Worm (Caenorhabditis elegans) whole organism, L2 larva: ENCODE results near the gene R05G9.1.

Source experiments
- C34F6.9 ChIP-seq: fragments of 150-350 bp; optimal IDR thresholded peaks from 2 replicates; lab custom pipeline; 2014; ENCODE audit warnings: missing biosample characterization, missing genetic modification characterization
- F13H6.1 ChIP-seq: sonication (generic microtip); optimal IDR thresholded peaks from 2 replicates; lab custom pipeline; 2016; ENCODE audit warnings: missing genetic modification characterization, missing compliant biosample characterization
- Y55F3AM.14 ChIP-seq: fragments of 200-800 bp; sonication (Bioruptor generic); optimal IDR thresholded peaks from 2 replicates; lab custom pipeline; 2018; ENCODE audit warnings: mild to moderate bottlenecking, missing genetic modification characterization, missing compliant biosample characterization
- ZK546.5 ChIP-seq: sonication (generic microtip); optimal IDR thresholded peaks from 2 replicates; lab custom pipeline; 2017; ENCODE audit warnings: missing biosample characterization, missing genetic modification characterization
- alr-1 ChIP-seq: fragments of 150-350 bp; optimal IDR thresholded peaks from 2 replicates; lab custom pipeline; 2014; ENCODE audit warnings: missing biosample characterization, missing genetic modification characterization
- aly-2 ChIP-seq: fragments of 150-350 bp; optimal IDR thresholded peaks from 2 replicates; lab custom pipeline; 2014; ENCODE audit warnings: missing biosample characterization, missing genetic modification characterization
- ama-1 ChIP-seq: fragments of 150-350 bp; optimal IDR thresholded peaks from 2 replicates; lab custom pipeline; 2018; ENCODE audit warnings: inconsistent platforms
- ceh-16 ChIP-seq: fragments of 150-350 bp; optimal IDR thresholded peaks from 2 replicates; lab custom pipeline; 2014; ENCODE audit warnings: missing biosample characterization, missing genetic modification characterization
- crh-2 ChIP-seq: sonication (generic microtip); optimal IDR thresholded peaks from 2 replicates; lab custom pipeline; 2017; ENCODE audit warnings: missing biosample characterization, missing genetic modification characterization
- dmd-4 ChIP-seq: sonication (generic microtip); optimal IDR thresholded peaks from 2 replicates; lab custom pipeline; 2017; ENCODE audit warnings: missing biosample characterization, missing genetic modification characterization
- egl-27 ChIP-seq: sonication (generic microtip); optimal IDR thresholded peaks from 3 replicates; lab custom pipeline; 2017; ENCODE audit warnings: missing biosample characterization, missing genetic modification reagents, missing genetic modification characterization
- elt-1 ChIP-seq: fragments of 150-350 bp; optimal IDR thresholded peaks from 2 replicates; lab custom pipeline; 2014; ENCODE audit warnings: missing biosample characterization, missing genetic modification characterization
- elt-3 ChIP-seq: sonication (generic microtip); optimal IDR thresholded peaks from 2 replicates; lab custom pipeline; 2017; ENCODE audit warnings: missing biosample characterization, missing genetic modification characterization
- fos-1 ChIP-seq: fragments of 150-350 bp; optimal IDR thresholded peaks from 2 replicates; lab custom pipeline; 2014; ENCODE audit warnings: missing biosample characterization, missing genetic modification characterization
- lin-11 ChIP-seq: fragments of 150-350 bp; sonication (generic microtip); optimal IDR thresholded peaks from 2 replicates; lab custom pipeline; 2014; ENCODE audit warnings: missing biosample characterization, missing genetic modification characterization, inconsistent platforms, mixed read lengths
- lin-13 ChIP-seq: fragments of 150-350 bp; optimal IDR thresholded peaks from 2 replicates; lab custom pipeline; 2014; ENCODE audit warnings: missing biosample characterization, missing genetic modification reagents, missing genetic modification characterization
- lin-39 ChIP-seq: fragments of 150-350 bp; optimal IDR thresholded peaks from 2 replicates; lab custom pipeline; 2014; ENCODE audit warnings: missing biosample characterization, missing genetic modification reagents, missing genetic modification characterization
- lsy-2 ChIP-seq, 2 experiments: fragments of 150-350 bp in 1 of 2; sonication (generic microtip) in 1 of 2; optimal IDR thresholded peaks; 2 replicates each; lab custom pipeline; 2014 to 2017; ENCODE audit warnings: missing biosample characterization in 2 of 2, missing genetic modification characterization in 2 of 2
- mab-5 ChIP-seq: fragments of 150-350 bp; optimal IDR thresholded peaks from 2 replicates; lab custom pipeline; 2014; ENCODE audit warnings: missing biosample characterization, missing genetic modification characterization
- mbf-1 ChIP-seq: sonication (generic microtip); optimal IDR thresholded peaks from 2 replicates; lab custom pipeline; 2017; ENCODE audit warnings: missing biosample characterization, missing genetic modification characterization
- mdl-1 ChIP-seq, 2 experiments: fragments of 150-350 bp in 1 of 2; sonication (generic microtip) in 1 of 2; optimal IDR thresholded peaks; 2 replicates each; lab custom pipeline; 2017; ENCODE audit warnings: missing biosample characterization in 2 of 2, missing genetic modification characterization in 2 of 2
- nhr-10 ChIP-seq: sonication (generic microtip); optimal IDR thresholded peaks from 2 replicates; lab custom pipeline; 2017; ENCODE audit warnings: missing biosample characterization, missing genetic modification characterization
- nhr-11 ChIP-seq: fragments of 150-350 bp; optimal IDR thresholded peaks from 2 replicates; lab custom pipeline; 2014; ENCODE audit warnings: missing biosample characterization, missing genetic modification characterization
- nhr-12 ChIP-seq: fragments of 150-350 bp; optimal IDR thresholded peaks from 2 replicates; lab custom pipeline; 2014; ENCODE audit warnings: missing biosample characterization, missing genetic modification characterization
- nhr-129 ChIP-seq: fragments of 150-350 bp; optimal IDR thresholded peaks from 2 replicates; lab custom pipeline; 2014; ENCODE audit warnings: missing biosample characterization, missing genetic modification characterization
- nhr-21 ChIP-seq: fragments of 150-350 bp; optimal IDR thresholded peaks from 2 replicates; lab custom pipeline; 2014; ENCODE audit warnings: missing biosample characterization, missing genetic modification characterization
- nhr-23 ChIP-seq: fragments of 150-350 bp; optimal IDR thresholded peaks from 2 replicates; lab custom pipeline; 2014; ENCODE audit warnings: missing biosample characterization, missing genetic modification reagents, missing genetic modification characterization
- nhr-237 ChIP-seq: fragments of 150-350 bp; optimal IDR thresholded peaks from 2 replicates; lab custom pipeline; 2014; ENCODE audit warnings: missing biosample characterization, missing genetic modification characterization
- nhr-25 ChIP-seq: fragments of 150-350 bp; sonication (generic microtip); optimal IDR thresholded peaks from 3 replicates; lab custom pipeline; 2014; ENCODE audit warnings: missing biosample characterization, missing genetic modification characterization
- nhr-6 ChIP-seq: fragments of 150-350 bp; optimal IDR thresholded peaks from 2 replicates; lab custom pipeline; 2014; ENCODE audit warnings: missing biosample characterization, missing genetic modification characterization
- skn-1 ChIP-seq: sonication (generic microtip); optimal IDR thresholded peaks from 2 replicates; lab custom pipeline; 2017; ENCODE audit warnings: missing biosample characterization, missing genetic modification characterization
- sma-9 ChIP-seq, 2 experiments: fragments of 150-350 bp in 1 of 2; sonication (generic microtip) in 1 of 2; optimal IDR thresholded peaks; 2 replicates each; lab custom pipeline; 2014 to 2016; ENCODE audit warnings: missing genetic modification characterization in 2 of 2, mild to moderate bottlenecking in 1 of 2, missing biosample characterization in 1 of 2, missing compliant biosample characterization in 1 of 2, missing genetic modification reagents in 1 of 2, moderate library complexity in 1 of 2
- snpc-4 ChIP-seq: fragments of 150-350 bp; optimal IDR thresholded peaks from 2 replicates; lab custom pipeline; 2014; ENCODE audit warnings: missing biosample characterization, missing genetic modification characterization
- unc-39 ChIP-seq: fragments of 150-350 bp; optimal IDR thresholded peaks from 2 replicates; lab custom pipeline; 2014; ENCODE audit warnings: missing biosample characterization, missing genetic modification characterization
- unc-55 ChIP-seq: fragments of 150-350 bp; sonication (generic microtip); optimal IDR thresholded peaks from 3 replicates; lab custom pipeline; 2014; ENCODE audit warnings: missing biosample characterization, missing genetic modification reagents, missing genetic modification characterization
- unc-62 ChIP-seq: fragments of 150-350 bp; optimal IDR thresholded peaks from 2 replicates; lab custom pipeline; 2014; ENCODE audit warnings: missing biosample characterization, missing genetic modification reagents, missing genetic modification characterization
- zag-1 ChIP-seq: fragments of 150-350 bp; optimal IDR thresholded peaks from 2 replicates; lab custom pipeline; 2014; ENCODE audit warnings: missing biosample characterization, missing genetic modification characterization
- ztf-11 ChIP-seq: sonication (generic microtip); optimal IDR thresholded peaks from 2 replicates; lab custom pipeline; 2017; ENCODE audit warnings: missing biosample characterization, missing genetic modification characterization

R05G9.1 gene

DNA sequence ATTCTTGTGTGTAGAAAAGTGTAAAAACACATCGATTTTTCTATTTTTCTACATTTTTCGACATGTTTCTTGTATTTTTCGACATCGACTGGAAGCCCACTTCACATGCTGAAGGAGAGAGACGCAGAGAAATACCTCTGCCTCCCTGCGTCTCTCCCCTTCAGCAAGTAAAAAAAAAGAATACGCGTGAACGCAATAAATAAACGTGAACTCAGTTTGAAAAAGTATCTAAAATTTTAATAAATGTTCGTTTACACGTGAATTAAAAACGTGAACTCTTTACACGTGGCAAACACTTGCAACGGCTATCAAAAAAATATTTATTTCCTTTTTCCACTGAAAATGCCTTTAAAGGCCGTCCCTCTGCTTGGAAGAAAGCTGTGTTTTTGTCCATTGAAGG is at the start of gene R05G9.1:
Gene R05G9.1, plus strand, starts transcription at position 343 of the 400 bp plus-strand sequence.
- TF ChIP-seq elt-1 (tag; lab: Kevin White, UChicago), result no peak
- peak; percentile 35 for TF ChIP-seq C34F6.9

ce11 chrII:6453341-6453806 is 49.6 kb upstream of the R05G9.1 start, which contains the start of gene atg-16.2:
TSS of gene atg-16.2 (minus strand) at chrII:6453391.
- TF ChIP-seq nhr-10 (tag; lab: Kevin White, UChicago) (no peak), mab-5 (tag; lab: Kevin White, UChicago) (peak; percentile 31), nhr-25 (tag; lab: Kevin White, UChicago) (no peak), fos-1 (peak; percentile 8), nhr-23 (no peak), lsy-2 (tag; optimal IDR thresholded peaks at IDR 0.05; lab: Kevin White, UChicago) (peak in 1 of 2 experiments; percentile 76), nhr-6 (tag; lab: Kevin White, UChicago) (no peak), lin-13 (GFP tag; lab: Kevin White, UChicago) (peak; percentile 55), egl-27 (no peak), ceh-16 (tag; lab: Kevin White, UChicago) (no peak), lin-11 (tag; lab: Kevin White, UChicago) (peak; percentile 9), crh-2 (tag; lab: Kevin White, UChicago) (peak; percentile 44), lin-39 (tag; lab: Kevin White, UChicago) (no peak), mdl-1 (tag; optimal IDR thresholded peaks at IDR 0.05; lab: Kevin White, UChicago) (no peak), C34F6.9 (peak; percentile 78), F13H6.1 (tag; lab: Kevin White, UChicago) (peak; percentile 30), mbf-1 (no peak), sma-9 (GFP tag; optimal IDR thresholded peaks at IDR 0.05; lab: Kevin White, UChicago) (peak; percentile 33), sma-9 (tag; optimal IDR thresholded peaks at IDR 0.05; lab: Kevin White, UChicago) (no peak), zag-1 (tag; lab: Kevin White, UChicago) (no peak), unc-39 (tag; lab: Kevin White, UChicago) (no peak), nhr-129 (tag; lab: Kevin White, UChicago) (peak; percentile 79), nhr-21 (peak; percentile 2), alr-1 (tag; lab: Kevin White, UChicago) (no peak), ama-1 (no peak), elt-3 (tag; lab: Kevin White, UChicago) (no peak), skn-1 (tag; lab: Kevin White, UChicago) (no peak), nhr-11 (no peak), aly-2 (tag; lab: Kevin White, UChicago) (no peak), unc-62 (no peak), snpc-4 (tag; lab: Kevin White, UChicago) (peak; percentile 14), Y55F3AM.14 (GFP tag; lab: Kevin White, UChicago) (no peak), unc-55 (GFP tag; lab: Kevin White, UChicago) (peak; percentile 74)

DNA sequence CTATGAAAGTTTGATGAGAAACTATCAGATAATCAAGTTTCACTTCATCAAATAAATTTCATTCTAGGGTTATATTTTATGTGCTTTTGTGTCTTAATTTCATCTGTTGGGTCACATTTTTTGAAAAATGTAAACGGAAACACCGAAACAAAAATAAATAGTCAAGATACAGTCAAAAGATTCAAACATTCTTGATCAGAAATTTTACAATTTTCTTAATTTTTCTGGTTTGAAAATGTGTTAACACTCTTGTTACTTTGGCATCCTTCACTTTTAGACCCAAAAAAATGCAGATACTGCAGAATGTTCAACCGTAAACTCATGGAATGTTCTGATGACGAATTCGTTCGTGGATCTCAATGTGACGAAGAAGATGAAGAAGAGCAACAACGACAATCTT is 48.3 kb upstream of the R05G9.1 start, which contains the start of gene aptf-1:
Gene aptf-1, plus strand, starts transcription at position 301 of the 400 bp plus-strand sequence.
- TF ChIP-seq unc-39 (tag; lab: Kevin White, UChicago) (no peak), elt-1 (tag; lab: Kevin White, UChicago) (no peak), lin-13 (GFP tag; lab: Kevin White, UChicago) (no peak), ceh-16 (tag; lab: Kevin White, UChicago) (no peak), skn-1 (tag; lab: Kevin White, UChicago) (no peak), mdl-1 (tag; optimal IDR thresholded peaks at IDR 0.05; lab: Kevin White, UChicago) (no peak), snpc-4 (tag; lab: Kevin White, UChicago) (no peak), nhr-12 (no peak), ZK546.5 (tag; lab: Kevin White, UChicago) (no peak), dmd-4 (no peak), nhr-129 (tag; lab: Kevin White, UChicago) (no peak), crh-2 (tag; lab: Kevin White, UChicago) (no peak), fos-1 (no peak), nhr-237 (tag; lab: Kevin White, UChicago) (no peak), lin-11 (tag; lab: Kevin White, UChicago) (no peak), ztf-11 (no peak), unc-62 (no peak)

DNA sequence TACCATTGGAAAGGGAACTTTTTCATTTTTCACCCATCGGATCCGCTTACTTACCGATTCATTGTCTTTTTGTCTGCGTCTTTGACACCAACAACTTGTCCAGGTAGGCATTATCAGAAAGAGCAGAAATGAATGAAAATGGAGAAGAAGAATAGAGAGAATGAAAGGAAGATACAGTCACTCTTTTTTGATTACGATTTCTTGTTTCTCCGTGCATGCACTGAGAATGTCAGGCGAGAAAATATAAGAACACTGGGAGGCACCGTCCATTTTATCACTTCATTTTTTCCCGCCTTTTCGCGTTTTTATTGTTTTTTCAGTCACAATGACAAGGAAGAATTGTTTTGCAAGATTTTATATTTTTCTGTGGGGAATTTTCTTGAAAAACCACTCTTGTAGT is 33.6 kb upstream of the R05G9.1 start:
- TF ChIP-seq fos-1 (peak; percentile 56), lsy-2 (tag; optimal IDR thresholded peaks at IDR 0.05; lab: Kevin White, UChicago) (no peak)
